Worm (Caenorhabditis elegans): ENCODE data around the gene K01A2.10.

- TF ChIP-seq fkh-10 (GFP tag; optimal IDR thresholded peaks at IDR 0.05): no peak
- no peak for TF ChIP-seq ceh-6 (GFP tag; optimal IDR thresholded peaks at IDR 0.05)
- TF ChIP-seq nhr-11 (tag; optimal IDR thresholded peaks at IDR 0.05): no peak
- TF ChIP-seq ceh-22 (tag; optimal IDR thresholded peaks at IDR 0.05): no peak
- no peak for TF ChIP-seq hlh-13 (GFP tag; optimal IDR thresholded peaks at IDR 0.05)
- no peak for TF ChIP-seq pha-4 (tag; optimal IDR thresholded peaks at IDR 0.05)
- TF ChIP-seq ama-1 (optimal IDR thresholded peaks at IDR 0.05): no peak
- TF ChIP-seq pha-2 (tag; optimal IDR thresholded peaks at IDR 0.05): no peak
Observed at ce11 chrII:370394-370793, 47.5 kb upstream of the K01A2.10 start.

All from whole organism, late embryonic.